Fruit fly (Drosophila melanogaster) whole organism, embryonic: ENCODE data around the gene CG14104.

ENCODE experiments used
- ATbp ChIP-seq: fragments of 200-800 bp; sonication (Bioruptor generic); optimal IDR thresholded peaks from 2 replicates; lab custom pipeline; 2017; ENCODE audit warnings: missing biosample characterization, mild to moderate bottlenecking, missing genetic modification characterization, missing genetic modification reagents
- Awh ChIP-seq: fragments of 200-800 bp; sonication (Bioruptor generic); IDR thresholded peaks from 2 replicates; pipeline ENCODE4, ENCODE4 v1.3.6; 2022; ENCODE audit warnings: missing biosample characterization, missing genetic modification characterization
- BEAF-32 ChIP-seq: fragments of 200-800 bp; sonication (Bioruptor generic); optimal IDR thresholded peaks from 3 replicates; lab custom pipeline; 2017; ENCODE audit warnings: missing biosample characterization, missing genetic modification characterization, mild to moderate bottlenecking, moderate library complexity, missing genetic modification reagents
- CG10267 ChIP-seq: fragments of 200-800 bp; sonication (Bioruptor generic); optimal IDR thresholded peaks from 2 replicates; lab custom pipeline; 2018; ENCODE audit warnings: missing biosample characterization, mild to moderate bottlenecking, missing genetic modification characterization, moderate library complexity
- CG12071 ChIP-seq: fragments of 200-800 bp; sonication (Bioruptor generic); optimal IDR thresholded peaks from 3 replicates; lab custom pipeline; 2018; ENCODE audit warnings: missing biosample characterization, mild to moderate bottlenecking, missing genetic modification characterization
- CG12391 ChIP-seq: fragments of 200-800 bp; sonication (Bioruptor generic); optimal IDR thresholded peaks from 3 replicates; lab custom pipeline; 2018; ENCODE audit warnings: missing biosample characterization, mild to moderate bottlenecking, missing genetic modification characterization, moderate library complexity
- CG12659 ChIP-seq: fragments of 200-800 bp; sonication (Bioruptor generic); optimal IDR thresholded peaks from 3 replicates; lab custom pipeline; 2017; ENCODE audit warnings: mild to moderate bottlenecking, missing biosample characterization, missing genetic modification reagents, missing genetic modification characterization
- CG13123 ChIP-seq: fragments of 200-800 bp; sonication (Bioruptor generic); optimal IDR thresholded peaks from 2 replicates; lab custom pipeline; 2016; ENCODE audit warnings: missing biosample characterization, missing genetic modification characterization
- CG14441 ChIP-seq: fragments of 200-800 bp; sonication (Bioruptor generic); IDR thresholded peaks from 2 replicates; pipeline ENCODE4 v1.3.6; 2022; ENCODE audit warnings: missing biosample characterization, missing genetic modification characterization
- CG14710 ChIP-seq: fragments of 200-800 bp; sonication (Bioruptor generic); optimal IDR thresholded peaks from 3 replicates; lab custom pipeline; 2019; ENCODE audit warnings: missing biosample characterization, mild to moderate bottlenecking, missing genetic modification characterization, moderate library complexity
- CG17359 ChIP-seq: fragments of 200-800 bp; sonication (Bioruptor generic); optimal IDR thresholded peaks from 3 replicates; lab custom pipeline; 2018; ENCODE audit warnings: missing biosample characterization, mild to moderate bottlenecking, missing genetic modification characterization, moderate library complexity
- CG33213 ChIP-seq: fragments of 200-800 bp; sonication (Bioruptor generic); optimal IDR thresholded peaks from 3 replicates; lab custom pipeline; 2016; ENCODE audit warnings: missing biosample characterization, missing genetic modification characterization
- CG3838 ChIP-seq: fragments of 200-800 bp; sonication (Bioruptor generic); optimal IDR thresholded peaks from 3 replicates; lab custom pipeline; 2016; ENCODE audit warnings: missing biosample characterization, missing genetic modification characterization
- CG3847 ChIP-seq: fragments of 200-800 bp; sonication (Bioruptor generic); IDR thresholded peaks from 2 replicates; pipeline ENCODE4 v1.3.6; 2022; ENCODE audit warnings: missing biosample characterization, missing genetic modification characterization
- CG5245 ChIP-seq: fragments of 200-800 bp; sonication (Bioruptor generic); optimal IDR thresholded peaks from 3 replicates; lab custom pipeline; 2016; ENCODE audit warnings: missing biosample characterization, missing genetic modification characterization
- CG6683 ChIP-seq: fragments of 200-800 bp; sonication (Bioruptor generic); optimal IDR thresholded peaks from 2 replicates; lab custom pipeline; 2017; ENCODE audit warnings: missing biosample characterization, mild to moderate bottlenecking, missing genetic modification characterization, missing genetic modification reagents
- CG7928 ChIP-seq: fragments of 200-800 bp; sonication (Bioruptor generic); optimal IDR thresholded peaks from 2 replicates; lab custom pipeline; 2017; ENCODE audit warnings: missing biosample characterization, mild to moderate bottlenecking, missing genetic modification characterization
- CG9876 ChIP-seq: fragments of 200-800 bp; sonication (Bioruptor generic); optimal IDR thresholded peaks from 2 replicates; lab custom pipeline; 2016; ENCODE audit warnings: missing biosample characterization, missing genetic modification characterization
- CG9932 ChIP-seq: fragments of 200-800 bp; sonication (Bioruptor generic); IDR thresholded peaks from 2 replicates; pipeline ENCODE4 v1.3.6; 2022; ENCODE audit warnings: missing biosample characterization, missing genetic modification characterization
- E2f1 ChIP-seq: fragments of 200-800 bp; sonication (Bioruptor generic); IDR thresholded peaks from 2 replicates; pipeline ENCODE4 v1.3.6; 2022; ENCODE audit warnings: missing biosample characterization, missing genetic modification characterization
- E2f2 ChIP-seq: fragments of 200-800 bp; sonication (Bioruptor generic); IDR thresholded peaks from 2 replicates; pipeline ENCODE4 v1.3.6; 2022; ENCODE audit warnings: missing biosample characterization, missing genetic modification characterization
- Ets97D ChIP-seq: fragments of 200-800 bp; sonication (Bioruptor generic); optimal IDR thresholded peaks from 3 replicates; lab custom pipeline; 2016; ENCODE audit warnings: missing biosample characterization, missing genetic modification characterization
- Fer3 ChIP-seq: fragments of 200-800 bp; sonication (Bioruptor generic); optimal IDR thresholded peaks from 2 replicates; lab custom pipeline; 2018; ENCODE audit warnings: missing biosample characterization, mild to moderate bottlenecking, missing genetic modification characterization, moderate library complexity
- HLH4C ChIP-seq: fragments of 200-800 bp; sonication (Bioruptor generic); IDR thresholded peaks from 3 replicates; pipeline ENCODE4 v1.3.6; 2022; ENCODE audit warnings: missing biosample characterization, missing genetic modification characterization; ENCODE audit not compliant: partially characterized antibody
- Hand ChIP-seq: fragments of 200-800 bp; sonication (Bioruptor generic); optimal IDR thresholded peaks from 2 replicates; lab custom pipeline; 2017; ENCODE audit warnings: mild to moderate bottlenecking, missing biosample characterization, missing genetic modification reagents, missing genetic modification characterization
- Hr78 ChIP-seq, 2 experiments: fragments of 200-800 bp in 1 of 2; fragments of >200 bp in 1 of 2; sonication (Bioruptor generic) in 1 of 2; optimal IDR thresholded peaks; 2 replicates each; lab custom pipeline; 2017 to 2019; ENCODE audit warnings: missing biosample characterization in 2 of 2, missing genetic modification characterization in 2 of 2, mild to moderate bottlenecking in 1 of 2, moderate library complexity in 1 of 2
- Jarid2 ChIP-seq: fragments of 200-800 bp; sonication (Bioruptor generic); optimal IDR thresholded peaks from 3 replicates; lab custom pipeline; 2017; ENCODE audit warnings: mild to moderate bottlenecking, missing biosample characterization, missing genetic modification reagents, missing genetic modification characterization
- Lhr ChIP-seq: fragments of 200-800 bp; sonication (Bioruptor generic); optimal IDR thresholded peaks from 3 replicates; lab custom pipeline; 2017; ENCODE audit warnings: mild to moderate bottlenecking, missing biosample characterization, missing genetic modification reagents, missing genetic modification characterization
- MTF-1 ChIP-seq: fragments of 200-800 bp; sonication (Bioruptor generic); optimal IDR thresholded peaks from 2 replicates; lab custom pipeline; 2018; ENCODE audit warnings: missing biosample characterization, mild to moderate bottlenecking, missing genetic modification characterization, borderline replicate concordance
- Med ChIP-seq: fragments of 200-800 bp; sonication (Bioruptor generic); peaks from one replicate; lab custom pipeline; 2016; ENCODE audit warnings: missing biosample characterization, missing genetic modification characterization, mild to moderate bottlenecking, inconsistent platforms, moderate library complexity
- Mrtf ChIP-seq: fragments of 200-800 bp; sonication (Bioruptor generic); IDR thresholded peaks from 3 replicates; pipeline ENCODE4 v1.3.6; 2022; ENCODE audit warnings: missing biosample characterization, missing genetic modification characterization
- Myb ChIP-seq: fragments of 200-800 bp; sonication (Bioruptor generic); optimal IDR thresholded peaks from 2 replicates; lab custom pipeline; 2016; ENCODE audit warnings: missing biosample characterization, missing genetic modification characterization
- Nf-YA ChIP-seq: fragments of 200-800 bp; sonication (Bioruptor generic); IDR thresholded peaks from 2 replicates; pipeline ENCODE4 v1.3.6; 2022; ENCODE audit warnings: missing biosample characterization, missing genetic modification characterization
- Ravus ChIP-seq: fragments of 200-800 bp; sonication (Bioruptor generic); IDR thresholded peaks from 2 replicates; pipeline ENCODE4 v1.3.6; 2022; ENCODE audit warnings: missing biosample characterization, missing genetic modification characterization
- Side ChIP-seq: fragments of 200-800 bp; sonication (Bioruptor generic); optimal IDR thresholded peaks from 2 replicates; lab custom pipeline; 2016; ENCODE audit warnings: missing biosample characterization, missing genetic modification characterization
- Sry-δ ChIP-seq: fragments of 200-800 bp; sonication (Bioruptor generic); optimal IDR thresholded peaks from 2 replicates; lab custom pipeline; 2016; ENCODE audit warnings: missing biosample characterization, missing genetic modification characterization
- ash1 ChIP-seq: fragments of 200-800 bp; sonication (Bioruptor generic); optimal IDR thresholded peaks from 2 replicates; lab custom pipeline; 2018; ENCODE audit warnings: missing biosample characterization, mild to moderate bottlenecking, missing genetic modification characterization
- bbx ChIP-seq: fragments of 200-800 bp; sonication (Bioruptor generic); IDR thresholded peaks from 2 replicates; pipeline ENCODE4 v1.3.6; 2022; ENCODE audit warnings: missing biosample characterization, missing genetic modification characterization; ENCODE audit not compliant: partially characterized antibody
- caup ChIP-seq: fragments of 200-800 bp; sonication (Bioruptor generic); optimal IDR thresholded peaks from 3 replicates; lab custom pipeline; 2017; ENCODE audit warnings: missing biosample characterization, mild to moderate bottlenecking, missing genetic modification characterization, moderate library complexity; ENCODE audit not compliant: severe bottlenecking
- dmrt11E ChIP-seq: fragments of 200-800 bp; sonication (Bioruptor generic); optimal IDR thresholded peaks from 3 replicates; lab custom pipeline; 2018; ENCODE audit warnings: missing biosample characterization, mild to moderate bottlenecking, missing genetic modification characterization, moderate library complexity
- gsb ChIP-seq: fragments of 200-800 bp; sonication (Bioruptor generic); IDR thresholded peaks from 2 replicates; pipeline ENCODE4 v1.3.6; 2022; ENCODE audit warnings: missing biosample characterization, missing genetic modification characterization
- inv ChIP-seq: fragments of 200-800 bp; sonication (Bioruptor generic); IDR thresholded peaks from 2 replicates; pipeline ENCODE4 v1.3.6; 2022; ENCODE audit warnings: missing biosample characterization, missing genetic modification characterization; ENCODE audit not compliant: partially characterized antibody
- kay ChIP-seq: fragments of 200-800 bp; sonication (Bioruptor generic); optimal IDR thresholded peaks from 2 replicates; lab custom pipeline; 2016; ENCODE audit warnings: missing biosample characterization, missing genetic modification characterization
- nom ChIP-seq: fragments of 200-800 bp; sonication (Bioruptor generic); optimal IDR thresholded peaks from 2 replicates; lab custom pipeline; 2017; ENCODE audit warnings: missing biosample characterization, missing genetic modification characterization, mild to moderate bottlenecking, moderate library complexity, missing genetic modification reagents
- otp ChIP-seq: fragments of 200-800 bp; sonication (Bioruptor generic); IDR thresholded peaks from 3 replicates; pipeline ENCODE4, ENCODE4 v1.3.6; 2022; ENCODE audit warnings: missing biosample characterization, missing genetic modification characterization
- p53 ChIP-seq: fragments of 200-800 bp; sonication (Bioruptor generic); optimal IDR thresholded peaks from 2 replicates; lab custom pipeline; 2016; ENCODE audit warnings: missing biosample characterization, missing genetic modification characterization
- pfk ChIP-seq: fragments of 200-800 bp; sonication (Bioruptor generic); optimal IDR thresholded peaks from 2 replicates; lab custom pipeline; 2018; ENCODE audit warnings: missing biosample characterization, mild to moderate bottlenecking, missing genetic modification characterization, moderate library complexity
- rib ChIP-seq: fragments of 200-800 bp; sonication (Bioruptor generic); IDR thresholded peaks from 2 replicates; pipeline ENCODE4 v1.3.6; 2022; ENCODE audit warnings: missing biosample characterization, missing genetic modification characterization
- stwl ChIP-seq: fragments of 200-800 bp; sonication (Bioruptor generic); optimal IDR thresholded peaks from 3 replicates; lab custom pipeline; 2018; ENCODE audit warnings: missing biosample characterization, mild to moderate bottlenecking, missing genetic modification characterization, moderate library complexity

CG14104 gene

dm6 chr3L:19793438-19793998 is 13.5 kb downstream of the CG14104 start, which contains the start of the genes CG42637, Gyc76C and SREBP (continued):
- peak; percentile 40 for TF ChIP-seq CG12391 (tag; lab: Kevin White, UChicago)
- TF ChIP-seq CG17359 (tag; lab: Kevin White, UChicago), result no peak
- TF ChIP-seq CG9876 (GFP tag; lab: Kevin White, UChicago), result no peak
- no peak for TF ChIP-seq Mrtf (GFP tag; lab: Robert Waterston, UW)
- no peak for TF ChIP-seq Hand (GFP tag; lab: Kevin White, UChicago)
- TF ChIP-seq CG12071 (GFP tag; lab: Kevin White, UChicago), result peak; percentile 6
- peak; percentile 54; the same call in 1 of the 2 replicates for TF ChIP-seq bbx
- TF ChIP-seq Sry-δ (GFP tag; lab: Kevin White, UChicago), result peak; percentile 4
- TF ChIP-seq kay (GFP tag; lab: Kevin White, UChicago), result no peak
- TF ChIP-seq CG7928 (GFP tag; lab: Kevin White, UChicago), result peak; percentile 98
- peak; percentile 87 for TF ChIP-seq Myb (GFP tag; lab: Kevin White, UChicago)
- TF ChIP-seq CG3838 (GFP tag; lab: Kevin White, UChicago), result peak; percentile 11
- TF ChIP-seq ATbp, result no peak
- peak; percentile 72 for TF ChIP-seq CG14710 (tag; lab: Kevin White, UChicago)
- peak; percentile 66 for TF ChIP-seq CG10267 (tag; lab: Kevin White, UChicago)
- peak; percentile 6 for TF ChIP-seq Side
- TF ChIP-seq Jarid2 (GFP tag; lab: Kevin White, UChicago), result peak; percentile 71
- peak; percentile 95 for TF ChIP-seq stwl (tag; lab: Kevin White, UChicago)
- peak; percentile 2 for TF ChIP-seq p53 (GFP tag; lab: Kevin White, UChicago)
- TF ChIP-seq CG3847, result peak; percentile 64
- peak; percentile 56 for TF ChIP-seq BEAF-32
- no peak for TF ChIP-seq CG14441 (GFP tag; lab: Robert Waterston, UW)
- TF ChIP-seq CG5245 (GFP tag; lab: Kevin White, UChicago), result no peak
- TF ChIP-seq E2f2 (GFP tag; lab: Robert Waterston, UW), result peak; percentile 89
- 0 out of 3 replicates have a peak, but pooled peaks have one; percentile 45 for TF ChIP-seq HLH4C (GFP tag; lab: Robert Waterston, UW)
- TF ChIP-seq E2f1 (GFP tag; lab: Robert Waterston, UW), result peak; percentile 31; the same call in 1 of the 2 replicates
- peak; percentile 85 for TF ChIP-seq Ets97D (GFP tag; lab: Kevin White, UChicago)
- no peak for TF ChIP-seq Fer3
- 0 out of 2 replicates have a peak, but pooled peaks have one; percentile 4 for TF ChIP-seq CG9932 (GFP tag; lab: Robert Waterston, UW)
- TF ChIP-seq inv, result peak; percentile 40; the same call in 1 of the 2 replicates
- no peak for TF ChIP-seq Nf-YA (GFP tag; lab: Robert Waterston, UW)
- peak; percentile 93 for TF ChIP-seq Lhr (GFP tag; lab: Kevin White, UChicago)
- no peak for TF ChIP-seq CG13123 (GFP tag; lab: Kevin White, UChicago)
- TF ChIP-seq CG33213 (GFP tag; lab: Kevin White, UChicago), result peak; percentile 82
- TF ChIP-seq rib (GFP tag; lab: Robert Waterston, UW), result no peak
- TF ChIP-seq CG12659, result peak; percentile 75
- TF ChIP-seq pfk (GFP tag; lab: Kevin White, UChicago), result peak; percentile 17
- TF ChIP-seq caup, result peak; percentile 47
- TF ChIP-seq gsb (GFP tag; lab: Robert Waterston, UW), result no peak
- peak; percentile 71 for TF ChIP-seq ash1 (GFP tag; lab: Kevin White, UChicago)
- TF ChIP-seq Ravus (GFP tag; lab: Robert Waterston, UW), result no peak
- TF ChIP-seq Hr78 (GFP tag; optimal IDR thresholded peaks at IDR 0.05; lab: Kevin White, UChicago), result no peak
- TF ChIP-seq Med (GFP tag; lab: Kevin White, UChicago), result peak; percentile 91
- TF ChIP-seq nom (GFP tag; lab: Kevin White, UChicago), result no peak
- TF ChIP-seq CG6683 (GFP tag; lab: Kevin White, UChicago), result no peak
- no peak for TF ChIP-seq otp (GFP tag; lab: Robert Waterston, UW)
- TF ChIP-seq dmrt11E, result peak; percentile 1
- TF ChIP-seq Awh (GFP tag; lab: Robert Waterston, UW), result no peak
- TF ChIP-seq MTF-1, result peak; percentile 46
